Worm (Caenorhabditis elegans) whole organism, L1 larva: ENCODE data around the gene F59E12.17.

Source experiments
- ces-1 ChIP-seq: fragments of 150-350 bp; optimal IDR thresholded peaks from 2 replicates; lab custom pipeline; 2014; ENCODE audit warnings: missing biosample characterization, missing genetic modification reagents, missing genetic modification characterization

The F59E12.17 gene

DNA sequence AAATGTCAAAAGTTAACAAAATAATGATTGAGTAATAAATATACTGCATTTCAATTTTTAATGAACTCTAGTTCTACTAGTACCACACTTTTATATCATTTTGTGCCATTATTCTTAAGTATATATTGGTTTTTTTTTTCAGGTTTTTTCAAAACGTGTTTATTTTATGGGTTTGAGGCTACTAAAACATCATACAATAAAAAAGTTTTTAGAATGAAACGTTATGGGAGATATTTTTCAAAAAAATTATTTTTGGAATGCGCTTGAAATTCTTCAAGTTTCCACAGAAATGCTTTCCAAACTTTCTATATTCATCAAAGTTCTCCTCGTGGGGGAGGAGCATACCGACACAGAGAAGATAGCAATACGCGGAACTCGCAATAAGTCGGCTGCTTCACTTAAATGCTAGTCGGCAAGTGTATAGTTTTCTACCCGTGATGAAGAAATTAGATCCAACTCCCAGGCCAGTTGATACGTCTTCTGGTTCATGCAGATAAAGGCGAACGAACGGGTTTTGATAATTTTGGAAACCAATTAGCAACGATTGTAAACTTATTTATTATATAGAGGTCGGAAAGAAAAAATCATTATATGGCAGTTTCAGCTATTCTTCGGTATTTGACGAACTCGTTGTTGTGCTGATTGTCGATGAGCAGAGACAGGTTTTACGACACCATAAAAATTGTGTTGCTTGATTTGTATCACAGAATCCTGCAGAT, 49.8 kb downstream of the F59E12.17 start, which contains the start of gene C17G10.10 (continued):
- no peak for TF ChIP-seq ces-1 (GFP tag; lab: Kevin White, UChicago)
